5 fruit fly cellular contexts compared by ENCODE assay signal in the genomic region with DNA sequence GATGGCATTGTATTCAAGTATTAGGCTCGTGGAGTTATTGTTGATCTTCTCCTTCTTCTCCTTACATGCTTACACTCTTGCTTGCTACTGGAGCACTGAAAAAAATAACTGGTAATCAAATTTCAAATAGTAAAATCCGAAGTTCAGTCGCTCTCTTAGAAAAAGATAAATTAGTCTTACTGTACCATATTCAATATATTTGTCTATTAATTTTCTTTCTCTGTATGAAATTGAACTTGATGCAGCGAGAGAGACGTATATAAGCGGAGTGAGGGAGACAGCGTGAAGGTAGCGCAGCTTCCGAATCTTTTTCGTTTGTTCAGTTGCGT.
TF ChIP-seq lines count a peak whose summit lies in the region.

No protein-coding gene starts in this region.

TF ChIP-seq in whole organism, adult, 20 proteins besides CTCF, POLR2A, EP300 and RAD21 (continued from another document):
- TF ChIP-seq CG7045 (GFP tag; optimal IDR thresholded peaks at IDR 0.05; lab: Kevin White, UChicago) (no peak), Hr96 (GFP tag; optimal IDR thresholded peaks at IDR 0.05; lab: Kevin White, UChicago) (no peak)
TF ChIP-seq in whole organism, adult: peak in this region for 5.

TF ChIP-seq in whole organism, embryonic, 481 proteins besides CTCF, POLR2A, EP300 and RAD21 (continued from another document and continues in another):
- TF ChIP-seq Hr51 (GFP tag; optimal IDR thresholded peaks at IDR 0.05; lab: Kevin White, UChicago) (peak; percentile 26 to 83), fru (optimal IDR thresholded peaks at IDR 0.05; lab: Kevin White, UChicago) (no peak), nau (GFP tag; optimal IDR thresholded peaks at IDR 0.05; lab: Kevin White, UChicago) (peak; percentile 91), CoRest (tag; optimal IDR thresholded peaks at IDR 0.05; lab: Kevin White, UChicago) (peak; percentile 70), run (tag; optimal IDR thresholded peaks at IDR 0.05; lab: Kevin White, UChicago) (peak; percentile 88), pros (GFP tag; optimal IDR thresholded peaks at IDR 0.05; lab: Kevin White, UChicago) (peak; percentile 63), CG34422 (GFP tag; IDR thresholded peaks at IDR 0.05; lab: Robert Waterston, UW) (peak; percentile 95), CrebB (tag; optimal IDR thresholded peaks at IDR 0.05; lab: Kevin White, UChicago) (no peak), CG11247 (GFP tag; IDR thresholded peaks at IDR 0.05; lab: Robert Waterston, UW) (peak; percentile 85), Hmx (GFP tag; optimal IDR thresholded peaks at IDR 0.05; lab: Kevin White, UChicago) (peak; percentile 40), CG3726 (GFP tag; IDR thresholded peaks at IDR 0.05; lab: Robert Waterston, UW) (peak; percentile 85; the same call in 1 of the 3 replicates), CG1529 (GFP tag; optimal IDR thresholded peaks at IDR 0.05; lab: Kevin White, UChicago) (peak; percentile 63), Atf3 (GFP tag; optimal IDR thresholded peaks at IDR 0.05; lab: Kevin White, UChicago) (peak; percentile 64), sna (GFP tag; IDR thresholded peaks at IDR 0.05; lab: Robert Waterston, UW; ENCODE audit: partially characterized antibody) (no peak), vnd (GFP tag; IDR thresholded peaks at IDR 0.05; lab: Robert Waterston, UW; ENCODE audit: partially characterized antibody) (no peak), CG1832 (GFP tag; optimal IDR thresholded peaks at IDR 0.05; lab: Kevin White, UChicago) (no peak), CG2875 (GFP tag; optimal IDR thresholded peaks at IDR 0.05; lab: Kevin White, UChicago) (peak; percentile 82), ssp (GFP tag; IDR thresholded peaks at IDR 0.05; lab: Robert Waterston, UW) (peak; percentile 78), CG12155 (GFP tag; optimal IDR thresholded peaks at IDR 0.05; lab: Kevin White, UChicago) (peak; percentile 52), HLH54F (GFP tag; optimal IDR thresholded peaks at IDR 0.05; lab: Kevin White, UChicago) (peak; percentile 30), Awh (GFP tag; IDR thresholded peaks at IDR 0.05; lab: Robert Waterston, UW) (peak; percentile 95), wdn (GFP tag; IDR thresholded peaks at IDR 0.05; lab: Robert Waterston, UW) (peak; percentile 73; the same call in 1 of the 2 replicates), CG18619 (GFP tag; optimal IDR thresholded peaks at IDR 0.05; lab: Kevin White, UChicago) (peak; percentile 27), CG18262 (tag; optimal IDR thresholded peaks at IDR 0.05; lab: Kevin White, UChicago) (peak; percentile 85), croc (GFP tag; conservative IDR thresholded peaks at IDR 0.05; lab: Robert Waterston, UW) (peak; percentile 83), sens (GFP tag; lab: Kevin White, UChicago) (peak; percentile 98), CG8765 (GFP tag; IDR thresholded peaks at IDR 0.05; lab: Robert Waterston, UW) (no peak; the same call in 1 of the 2 replicates), ab (GFP tag; optimal IDR thresholded peaks at IDR 0.05; lab: Kevin White, UChicago) (no peak), CG16779 (GFP tag; IDR thresholded peaks at IDR 0.05; lab: Robert Waterston, UW) (0 out of 2 replicates have a peak, but pooled peaks have one; percentile 59), CG13624 (GFP tag; optimal IDR thresholded peaks at IDR 0.05; lab: Kevin White, UChicago) (peak; percentile 83)

TF ChIP-seq in whole organism, prepupa, 60 proteins besides CTCF, POLR2A, EP300 and RAD21 (continued from another document and continues in another):
- TF ChIP-seq CG6276 (GFP tag; optimal IDR thresholded peaks at IDR 0.05; lab: Kevin White, UChicago) (peak; percentile 85), Sox15 (GFP tag; optimal IDR thresholded peaks at IDR 0.05; lab: Kevin White, UChicago) (peak; percentile 81), CG8632 (GFP tag; optimal IDR thresholded peaks at IDR 0.05; lab: Kevin White, UChicago) (peak; percentile 91), Eip93F (GFP tag; optimal IDR thresholded peaks at IDR 0.05; lab: Kevin White, UChicago) (peak; percentile 66), CG6792 (GFP tag; optimal IDR thresholded peaks at IDR 0.05; lab: Kevin White, UChicago) (peak; percentile 96), Eip75B (GFP tag; optimal IDR thresholded peaks at IDR 0.05; lab: Kevin White, UChicago) (peak; percentile 98), ss (GFP tag; optimal IDR thresholded peaks at IDR 0.05; lab: Kevin White, UChicago) (peak; percentile 87 to 92), CG34406 (GFP tag; optimal IDR thresholded peaks at IDR 0.05; lab: Kevin White, UChicago) (peak; percentile 93), lz (GFP tag; optimal IDR thresholded peaks at IDR 0.05; lab: Kevin White, UChicago) (peak; percentile 94), fkh (GFP tag; optimal IDR thresholded peaks at IDR 0.05; lab: Kevin White, UChicago) (peak; percentile 47), CG10669 (GFP tag; optimal IDR thresholded peaks at IDR 0.05; lab: Kevin White, UChicago) (peak; percentile 95), CG8319 (GFP tag; optimal IDR thresholded peaks at IDR 0.05; lab: Kevin White, UChicago) (peak; percentile 97), achi (GFP tag; optimal IDR thresholded peaks at IDR 0.05; lab: Kevin White, UChicago) (peak; percentile 94), CG3032 (tag; optimal IDR thresholded peaks at IDR 0.05; lab: Kevin White, UChicago) (peak; percentile 92), dac (GFP tag; optimal IDR thresholded peaks at IDR 0.05; lab: Kevin White, UChicago) (peak; percentile 72), acj6 (GFP tag; optimal IDR thresholded peaks at IDR 0.05; lab: Kevin White, UChicago) (peak; percentile 92), CG16779 (tag; optimal IDR thresholded peaks at IDR 0.05; lab: Kevin White, UChicago) (peak; percentile 88), salr (GFP tag; optimal IDR thresholded peaks at IDR 0.05; lab: Kevin White, UChicago) (peak; percentile 77 to 78), eg (GFP tag; IDR thresholded peaks at IDR 0.05; lab: Robert Waterston, UW) (peak; percentile 95), esn (GFP tag; optimal IDR thresholded peaks at IDR 0.05; lab: Kevin White, UChicago) (peak; percentile 96), vri (GFP tag; optimal IDR thresholded peaks at IDR 0.05; lab: Kevin White, UChicago) (peak; percentile 91), Blimp-1 (GFP tag; optimal IDR thresholded peaks at IDR 0.05; lab: Kevin White, UChicago) (peak; percentile 89), CG9139 (GFP tag; optimal IDR thresholded peaks at IDR 0.05; lab: Kevin White, UChicago) (peak; percentile 83), CG7368 (GFP tag; optimal IDR thresholded peaks at IDR 0.05; lab: Kevin White, UChicago) (peak; percentile 95), Gug (GFP tag; IDR thresholded peaks at IDR 0.05; lab: Robert Waterston, UW) (peak; percentile 90), Ets21C (GFP tag; optimal IDR thresholded peaks at IDR 0.05; lab: Kevin White, UChicago) (peak; percentile 90), Sox102F (GFP tag; optimal IDR thresholded peaks at IDR 0.05; lab: Kevin White, UChicago) (peak; percentile 94), Hr39 (GFP tag; optimal IDR thresholded peaks at IDR 0.05; lab: Kevin White, UChicago) (peak; percentile 93), pdm3 (GFP tag; optimal IDR thresholded peaks at IDR 0.05; lab: Kevin White, UChicago) (peak; percentile 90), CG10631 (GFP tag; optimal IDR thresholded peaks at IDR 0.05; lab: Kevin White, UChicago) (peak; percentile 92), CG11762 (GFP tag; optimal IDR thresholded peaks at IDR 0.05; lab: Kevin White, UChicago; ENCODE audit: insufficient read depth) (peak; percentile 89), Lpt (GFP tag; optimal IDR thresholded peaks at IDR 0.05; lab: Kevin White, UChicago) (peak; percentile 90)

TF ChIP-seq in whole organism, pupa, 21 proteins besides CTCF, POLR2A, EP300 and RAD21 (continued from another document):
- peak; percentile 85 for TF ChIP-seq gl (tag; optimal IDR thresholded peaks at IDR 0.05; lab: Kevin White, UChicago)

TF ChIP-seq in whole organism, wandering third instar larva, 38 proteins besides CTCF, POLR2A, EP300 and RAD21 (continued from another document):
- TF ChIP-seq Jra (GFP tag; optimal IDR thresholded peaks at IDR 0.05; lab: Kevin White, UChicago) (peak; percentile 88), tai (GFP tag; optimal IDR thresholded peaks at IDR 0.05; lab: Kevin White, UChicago) (peak; percentile 83), lola (GFP tag; optimal IDR thresholded peaks at IDR 0.05; lab: Kevin White, UChicago) (no peak), sv (GFP tag; optimal IDR thresholded peaks at IDR 0.05; lab: Kevin White, UChicago) (peak; percentile 40), h (GFP tag; optimal IDR thresholded peaks at IDR 0.05; lab: Kevin White, UChicago) (peak; percentile 95), Sp1 (GFP tag; optimal IDR thresholded peaks at IDR 0.05; lab: Kevin White, UChicago) (peak; percentile 89), dl (GFP tag; optimal IDR thresholded peaks at IDR 0.05; lab: Kevin White, UChicago; ENCODE audit: insufficient read depth in 1 of 2, partially characterized antibody in 2 of 2) (no peak), Dfd (GFP tag; optimal IDR thresholded peaks at IDR 0.05; lab: Kevin White, UChicago) (no peak), fru (GFP tag; optimal IDR thresholded peaks at IDR 0.05; lab: Kevin White, UChicago) (peak; percentile 95), dmrt93B (GFP tag; optimal IDR thresholded peaks at IDR 0.05; lab: Kevin White, UChicago) (peak; percentile 76), Hr83 (GFP tag; optimal IDR thresholded peaks at IDR 0.05; lab: Kevin White, UChicago; ENCODE audit: poor library complexity, severe bottlenecking) (no peak), rgr (GFP tag; optimal IDR thresholded peaks at IDR 0.05; lab: Kevin White, UChicago) (peak; percentile 92), Abd-B (GFP tag; optimal IDR thresholded peaks at IDR 0.05; lab: Kevin White, UChicago) (no peak), ey (GFP tag; optimal IDR thresholded peaks at IDR 0.05; lab: Kevin White, UChicago) (peak; percentile 93), CrebA (GFP tag; optimal IDR thresholded peaks at IDR 0.05; lab: Kevin White, UChicago; ENCODE audit: borderline replicate concordance) (no peak), Dif (GFP tag; optimal IDR thresholded peaks at IDR 0.05; lab: Kevin White, UChicago; ENCODE audit: partially characterized antibody) (no peak)
